Fruit fly (Drosophila melanogaster): Measurements from ENCODE around the gene CCT2.

CCT2 gene

DNA sequence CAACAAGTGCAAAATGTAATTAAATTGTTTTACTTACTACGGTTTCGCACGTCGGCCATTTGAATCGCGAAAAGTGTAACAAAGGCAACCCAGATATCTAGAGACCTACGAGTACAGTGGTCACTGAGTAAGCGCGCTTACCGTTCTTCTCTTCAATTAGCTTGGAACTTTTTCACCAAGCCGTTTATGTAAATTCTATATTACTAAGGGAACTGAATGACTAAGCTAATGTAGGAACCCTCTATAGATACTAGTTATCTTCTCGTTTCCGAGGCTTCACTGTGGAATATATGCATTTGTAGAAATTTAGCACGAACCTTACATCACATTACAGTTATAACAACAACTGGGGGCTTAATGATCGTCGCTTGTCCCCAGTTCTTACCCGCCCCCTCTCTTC, 42.3 kb upstream of the CCT2 start (continued):
- TF ChIP-seq ind (GFP tag; optimal IDR thresholded peaks at IDR 0.05) (peak; percentile 25), gsb-n (tag; optimal IDR thresholded peaks at IDR 0.05) (no peak), CG11456 (GFP tag; IDR thresholded peaks at IDR 0.05) (0 out of 3 replicates have a peak, but pooled peaks have one; percentile 36), CG15479 (GFP tag; optimal IDR thresholded peaks at IDR 0.05) (no peak), Chrac-16 (GFP tag; optimal IDR thresholded peaks at IDR 0.05) (peak; percentile 15), CG5245 (GFP tag; optimal IDR thresholded peaks at IDR 0.05) (peak; percentile 8), zfh2 (GFP tag; optimal IDR thresholded peaks at IDR 0.05) (no peak), Rfx (GFP tag; IDR thresholded peaks at IDR 0.05) (peak; percentile 64), gem (tag; optimal IDR thresholded peaks at IDR 0.05) (peak; percentile 41), NfI (GFP tag; optimal IDR thresholded peaks at IDR 0.05) (peak; percentile 18), Spps (tag; optimal IDR thresholded peaks at IDR 0.05) (no peak), CG32772 (GFP tag; IDR thresholded peaks at IDR 0.05) (0 out of 2 replicates have a peak, but pooled peaks have one; percentile 13), Deaf1 (tag; optimal IDR thresholded peaks at IDR 0.05) (no peak), mam (GFP tag; optimal IDR thresholded peaks at IDR 0.05) (no peak), Optix (GFP tag; IDR thresholded peaks at IDR 0.05) (peak; percentile 44; the same call in 1 of the 3 replicates), Hr51 (GFP tag; optimal IDR thresholded peaks at IDR 0.05) (peak in 1 of 2 experiments; percentile 33), CG10321 (GFP tag; IDR thresholded peaks at IDR 0.05) (no peak), bowl (GFP tag; IDR thresholded peaks at IDR 0.05) (no peak), CG17385 (GFP tag; optimal IDR thresholded peaks at IDR 0.05) (no peak), pb (GFP tag; optimal IDR thresholded peaks at IDR 0.05) (no peak), sc (optimal IDR thresholded peaks at IDR 0.05) (no peak), sc (GFP tag; optimal IDR thresholded peaks at IDR 0.05) (no peak), Hmr (GFP tag; optimal IDR thresholded peaks at IDR 0.05) (peak; percentile 2), CG15269 (tag; optimal IDR thresholded peaks at IDR 0.05) (peak; percentile 32), crc (GFP tag; optimal IDR thresholded peaks at IDR 0.05) (no peak), dm (GFP tag; optimal IDR thresholded peaks at IDR 0.05) (no peak), Sin3A (optimal IDR thresholded peaks at IDR 0.05) (no peak), Ada2b (GFP tag; IDR thresholded peaks at IDR 0.05) (0 out of 2 replicates have a peak, but pooled peaks have one; percentile 49), CG18476 (GFP tag; optimal IDR thresholded peaks at IDR 0.05) (no peak), CG15073 (GFP tag; optimal IDR thresholded peaks at IDR 0.05) (no peak), Hmx (GFP tag; optimal IDR thresholded peaks at IDR 0.05) (no peak), Blimp-1 (GFP tag; optimal IDR thresholded peaks at IDR 0.05) (peak; percentile 1), otp (GFP tag; IDR thresholded peaks at IDR 0.05) (no peak), fd96Cb (tag; optimal IDR thresholded peaks at IDR 0.05) (peak; percentile 10), CG13123 (GFP tag; optimal IDR thresholded peaks at IDR 0.05) (no peak), Dbx (GFP tag; IDR thresholded peaks at IDR 0.05) (no peak), CG3163 (GFP tag; optimal IDR thresholded peaks at IDR 0.05) (no peak), CG33557 (GFP tag; optimal IDR thresholded peaks at IDR 0.05) (no peak), D (optimal IDR thresholded peaks at IDR 0.05) (no peak), D (GFP tag; optimal IDR thresholded peaks at IDR 0.05) (no peak), az2 (GFP tag; optimal IDR thresholded peaks at IDR 0.05) (peak; percentile 32), dimm (GFP tag; IDR thresholded peaks at IDR 0.05) (no peak), tgo (GFP tag; IDR thresholded peaks at IDR 0.05) (peak; percentile 42; the same call in 2 of the 3 replicates), p53 (GFP tag; optimal IDR thresholded peaks at IDR 0.05) (no peak), CG11085 (GFP tag; IDR thresholded peaks at IDR 0.05) (no peak), CG11093 (GFP tag; IDR thresholded peaks at IDR 0.05) (no peak), Xbp1 (GFP tag; optimal IDR thresholded peaks at IDR 0.05) (peak; percentile 28), sd (tag; optimal IDR thresholded peaks at IDR 0.05) (no peak), ranshi (GFP tag; IDR thresholded peaks at IDR 0.05) (peak; percentile 31; the same call in 1 of the 2 replicates), ewg (GFP tag; optimal IDR thresholded peaks at IDR 0.05) (peak; percentile 4), tup (GFP tag; optimal IDR thresholded peaks at IDR 0.05) (no peak)
